Worm (Caenorhabditis elegans) whole organism, late embryonic: ENCODE results near the gene dcn-1.
A peak's percentile ranks its signal among the peaks of the same experiment; 100 is the strongest.

Experiments
- C08G9.2 ChIP-seq: sonication (generic microtip); optimal IDR thresholded peaks from 2 replicates; lab custom pipeline; 2016; ENCODE audit warnings: mild to moderate bottlenecking, missing genetic modification characterization, moderate library complexity, missing compliant biosample characterization
- C38D4.7 ChIP-seq: fragments of 200-800 bp; sonication (Bioruptor generic); optimal IDR thresholded peaks from 2 replicates; lab custom pipeline; 2018; ENCODE audit warnings: mild to moderate bottlenecking, missing genetic modification characterization, moderate library complexity, missing compliant biosample characterization
- T23F11.4 ChIP-seq: fragments of 200-800 bp; sonication (Bioruptor generic); optimal IDR thresholded peaks from 2 replicates; lab custom pipeline; 2018; ENCODE audit warnings: mild to moderate bottlenecking, missing genetic modification characterization, missing compliant biosample characterization
- ahr-1 ChIP-seq: sonication (generic microtip); optimal IDR thresholded peaks from 2 replicates; lab custom pipeline; 2016; ENCODE audit warnings: missing genetic modification characterization, missing compliant biosample characterization
- ama-1 ChIP-seq: fragments of 150-350 bp; optimal IDR thresholded peaks from 2 replicates; lab custom pipeline; 2014
- ceh-18 ChIP-seq: sonication (generic microtip); optimal IDR thresholded peaks from 2 replicates; lab custom pipeline; 2016; ENCODE audit warnings: missing genetic modification characterization, missing compliant biosample characterization
- ceh-2 ChIP-seq: sonication (generic microtip); optimal IDR thresholded peaks from 2 replicates; lab custom pipeline; 2016; ENCODE audit warnings: missing genotype, missing genetic modification characterization, missing compliant biosample characterization
- ceh-24 ChIP-seq: sonication (generic microtip); optimal IDR thresholded peaks from 2 replicates; lab custom pipeline; 2016; ENCODE audit warnings: mild to moderate bottlenecking, missing genetic modification characterization, missing compliant biosample characterization
- ceh-30 ChIP-seq: fragments of 150-350 bp; optimal IDR thresholded peaks from 2 replicates; lab custom pipeline; 2014; ENCODE audit warnings: missing biosample characterization, missing genetic modification characterization
- ceh-34 ChIP-seq: sonication (generic microtip); optimal IDR thresholded peaks from 2 replicates; lab custom pipeline; 2016; ENCODE audit warnings: mild to moderate bottlenecking, missing genetic modification characterization, missing compliant biosample characterization
- ceh-48 ChIP-seq: sonication (generic microtip); optimal IDR thresholded peaks from 2 replicates; lab custom pipeline; 2016; ENCODE audit warnings: missing genetic modification characterization, inconsistent platforms, missing compliant biosample characterization
- ceh-6 ChIP-seq: fragments of 200-800 bp; sonication (Bioruptor generic); optimal IDR thresholded peaks from 2 replicates; lab custom pipeline; 2018; ENCODE audit warnings: mild to moderate bottlenecking, missing genetic modification characterization, missing compliant biosample characterization
- ceh-9 ChIP-seq: sonication (generic microtip); optimal IDR thresholded peaks from 2 replicates; lab custom pipeline; 2016; ENCODE audit warnings: mild to moderate bottlenecking, missing genetic modification characterization, inconsistent platforms, missing compliant biosample characterization
- dve-1 ChIP-seq: sonication (generic microtip); optimal IDR thresholded peaks from 2 replicates; lab custom pipeline; 2017; ENCODE audit warnings: antibody characterized with exemption, mild to moderate bottlenecking, missing genetic modification characterization, missing compliant biosample characterization
- elt-2 ChIP-seq: sonication (generic microtip); optimal IDR thresholded peaks from 2 replicates; lab custom pipeline; 2016; ENCODE audit warnings: missing genetic modification reagents, missing genetic modification characterization, missing compliant biosample characterization
- eyg-1 ChIP-seq: sonication (generic microtip); optimal IDR thresholded peaks from 2 replicates; lab custom pipeline; 2016; ENCODE audit warnings: missing genotype, missing genetic modification characterization, missing compliant biosample characterization
- fax-1 ChIP-seq: sonication (generic microtip); optimal IDR thresholded peaks from 2 replicates; lab custom pipeline; 2016; ENCODE audit warnings: missing genotype, missing genetic modification characterization, missing compliant biosample characterization
- gmeb-2 ChIP-seq: sonication (generic microtip); optimal IDR thresholded peaks from 2 replicates; lab custom pipeline; 2016; ENCODE audit warnings: missing genetic modification characterization, inconsistent platforms, missing compliant biosample characterization
- hlh-15 ChIP-seq: sonication (generic microtip); optimal IDR thresholded peaks from 2 replicates; lab custom pipeline; 2016; ENCODE audit warnings: missing genetic modification characterization, missing compliant biosample characterization
- hlh-30 ChIP-seq: sonication (generic microtip); optimal IDR thresholded peaks from 2 replicates; lab custom pipeline; 2017; ENCODE audit warnings: antibody characterized with exemption, missing genetic modification characterization, missing compliant biosample characterization; ENCODE audit not compliant: insufficient read depth
- hlh-6 ChIP-seq: sonication (generic microtip); optimal IDR thresholded peaks from 2 replicates; lab custom pipeline; 2016; ENCODE audit warnings: missing genotype, missing genetic modification characterization, missing compliant biosample characterization
- lin-11 ChIP-seq: fragments of 200-800 bp; sonication (Bioruptor generic); optimal IDR thresholded peaks from 2 replicates; lab custom pipeline; 2018; ENCODE audit warnings: mild to moderate bottlenecking, missing genetic modification characterization, missing compliant biosample characterization
- nfya-1 ChIP-seq: sonication (generic microtip); optimal IDR thresholded peaks from 2 replicates; lab custom pipeline; 2017; ENCODE audit warnings: missing genetic modification characterization, mild to moderate bottlenecking, missing compliant biosample characterization, antibody characterized with exemption, moderate library complexity
- odd-2 ChIP-seq: sonication (generic microtip); optimal IDR thresholded peaks from 2 replicates; lab custom pipeline; 2017; ENCODE audit warnings: antibody characterized with exemption, mild to moderate bottlenecking, missing genetic modification characterization, missing compliant biosample characterization
- pat-9 ChIP-seq: fragments of 200-800 bp; sonication (Bioruptor generic); optimal IDR thresholded peaks from 2 replicates; lab custom pipeline; 2018; ENCODE audit warnings: mild to moderate bottlenecking, missing genetic modification characterization, moderate library complexity, missing compliant biosample characterization
- pha-2 ChIP-seq: sonication (generic microtip); optimal IDR thresholded peaks from 2 replicates; lab custom pipeline; 2017; ENCODE audit warnings: mild to moderate bottlenecking, missing genetic modification characterization, missing compliant biosample characterization
- pqm-1 ChIP-seq: sonication (generic microtip); optimal IDR thresholded peaks from 2 replicates; lab custom pipeline; 2016; ENCODE audit warnings: missing genetic modification characterization, missing compliant biosample characterization
- ref-2 ChIP-seq: sonication (generic microtip); optimal IDR thresholded peaks from 2 replicates; lab custom pipeline; 2016; ENCODE audit warnings: missing genetic modification characterization, missing compliant biosample characterization
- sdc-2 ChIP-seq: sonication (generic microtip); optimal IDR thresholded peaks from 2 replicates; lab custom pipeline; 2016; ENCODE audit warnings: missing genotype, missing genetic modification characterization, missing compliant biosample characterization
- sox-4 ChIP-seq: sonication (generic microtip); optimal IDR thresholded peaks from 2 replicates; lab custom pipeline; 2017; ENCODE audit warnings: mild to moderate bottlenecking, missing genetic modification characterization, inconsistent platforms, missing compliant biosample characterization
- tbx-2 ChIP-seq: sonication (generic microtip); optimal IDR thresholded peaks from 2 replicates; lab custom pipeline; 2016; ENCODE audit warnings: missing genetic modification characterization, missing compliant biosample characterization
- ttx-3 ChIP-seq: sonication (generic microtip); optimal IDR thresholded peaks from 2 replicates; lab custom pipeline; 2016; ENCODE audit warnings: missing genetic modification reagents, missing genetic modification characterization, missing compliant biosample characterization
- unc-3 ChIP-seq, 2 experiments: fragments of 200-800 bp in 1 of 2; sonication (Bioruptor generic) in 1 of 2; sonication (generic microtip) in 1 of 2; conservative IDR thresholded peaks in 1 of 2; optimal IDR thresholded peaks in 1 of 2; 2 replicates each; pipeline versions ENCODE4 v1.3.6 to Lab custom; 2016 to 2022; ENCODE audit warnings: missing compliant biosample characterization in 2 of 2, missing genetic modification characterization in 2 of 2, missing genetic modification reagents in 1 of 2
- unc-42 ChIP-seq: sonication (generic microtip); optimal IDR thresholded peaks from 2 replicates; lab custom pipeline; 2016; ENCODE audit warnings: missing genotype, missing genetic modification characterization, missing compliant biosample characterization
- unc-55 ChIP-seq: sonication (generic microtip); optimal IDR thresholded peaks from 2 replicates; lab custom pipeline; 2017; ENCODE audit warnings: missing biosample characterization, missing genetic modification reagents, missing genetic modification characterization
- unc-86 ChIP-seq: sonication (generic microtip); optimal IDR thresholded peaks from 2 replicates; lab custom pipeline; 2016; ENCODE audit warnings: missing genetic modification characterization, missing compliant biosample characterization
- ztf-16 ChIP-seq: sonication (generic microtip); optimal IDR thresholded peaks from 2 replicates; lab custom pipeline; 2017; ENCODE audit warnings: missing genetic modification characterization, missing compliant biosample characterization

Gene dcn-1

DNA sequence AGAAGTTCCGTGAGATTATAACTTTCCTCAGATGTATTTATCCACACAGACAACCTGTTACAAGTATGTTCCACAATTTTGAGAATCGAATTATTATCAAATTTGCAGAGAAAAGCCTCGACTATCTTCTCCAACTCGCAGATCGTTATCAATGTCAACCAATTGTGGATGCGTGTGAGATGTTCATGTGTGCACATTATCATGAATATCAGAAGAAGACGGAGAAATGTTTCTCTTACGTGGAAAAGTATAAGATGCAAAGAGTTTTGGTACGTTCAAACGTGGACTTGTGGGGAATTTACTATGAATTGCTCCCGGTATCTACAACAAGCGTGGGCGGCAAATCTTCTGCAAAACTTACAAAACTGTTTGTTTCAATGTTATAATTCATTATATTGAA is 42.7 kb upstream of the dcn-1 start:
- peak; percentile 11 for TF ChIP-seq elt-2 (tag; lab: Kevin White, UChicago)
- TF ChIP-seq pat-9 (tag; lab: Kevin White, UChicago) = no peak
- TF ChIP-seq, all 69 proteins: peak for 1

DNA sequence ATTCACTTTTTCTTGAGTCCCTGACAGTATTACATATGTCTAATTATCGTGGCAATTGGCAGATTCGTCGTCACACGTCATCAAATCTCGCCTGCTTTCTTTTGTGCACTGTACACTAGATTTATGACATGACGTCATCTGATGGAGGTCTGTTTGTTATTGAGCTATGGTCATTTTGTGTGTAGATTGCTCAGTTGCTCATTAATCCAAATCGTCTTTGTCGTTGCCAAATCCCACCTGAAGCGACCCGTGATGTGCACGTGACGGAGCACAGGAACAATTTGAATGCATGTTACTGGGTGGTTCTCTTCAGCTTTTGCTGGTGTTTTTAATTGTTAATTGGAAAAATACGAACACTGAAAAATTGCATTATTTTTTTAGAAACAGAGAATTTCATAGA is 40.8 kb upstream of the dcn-1 start:
- TF ChIP-seq hlh-6 (tag; lab: Kevin White, UChicago) = no peak
- TF ChIP-seq hlh-30 (tag; lab: Kevin White, UChicago) = peak; percentile 61
- TF ChIP-seq, all 69 proteins: peak for 1

DNA sequence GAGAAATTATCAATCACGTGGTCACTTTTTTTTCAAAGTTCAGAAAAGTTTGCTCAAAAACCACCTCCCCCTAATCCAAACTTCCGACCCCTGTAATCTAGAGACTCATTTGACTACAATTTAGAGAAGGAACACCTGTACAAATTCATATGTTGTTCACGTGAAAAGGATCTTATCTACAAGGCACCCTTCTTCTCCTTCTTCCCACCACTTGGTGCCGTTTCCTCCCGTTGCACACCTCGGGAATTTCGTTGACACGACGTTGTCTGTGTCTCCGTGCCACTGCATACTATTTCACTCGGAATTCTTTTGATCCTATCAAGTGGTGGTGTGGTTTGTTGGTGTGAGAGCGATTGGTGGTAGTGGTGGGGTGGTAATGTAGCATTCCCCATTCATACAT is 39.2 kb upstream of the dcn-1 start:
- TF ChIP-seq ahr-1 (no peak), lin-11 (no peak), unc-86 (tag; lab: Kevin White, UChicago) (no peak), T23F11.4 (no peak), elt-2 (tag; lab: Kevin White, UChicago) (peak; percentile 47), unc-3 (GFP tag; conservative IDR thresholded peaks at IDR 0.05; lab: Robert Waterston, UW) (no peak), unc-3 (tag; optimal IDR thresholded peaks at IDR 0.05; lab: Kevin White, UChicago) (no peak), pha-2 (tag; lab: Kevin White, UChicago) (no peak), ttx-3 (tag; lab: Kevin White, UChicago) (no peak), gmeb-2 (tag; lab: Kevin White, UChicago) (no peak), odd-2 (no peak), ref-2 (tag; lab: Kevin White, UChicago) (peak; percentile 10), C08G9.2 (no peak), pqm-1 (tag; lab: Kevin White, UChicago) (no peak), tbx-2 (tag; lab: Kevin White, UChicago) (peak; percentile 75), hlh-30 (tag; lab: Kevin White, UChicago) (peak; percentile 47), ceh-9 (tag; lab: Kevin White, UChicago) (no peak), hlh-15 (no peak), ztf-16 (no peak), ceh-6 (GFP tag; lab: Kevin White, UChicago) (no peak), unc-55 (no peak), dve-1 (tag; lab: Kevin White, UChicago) (no peak)

DNA sequence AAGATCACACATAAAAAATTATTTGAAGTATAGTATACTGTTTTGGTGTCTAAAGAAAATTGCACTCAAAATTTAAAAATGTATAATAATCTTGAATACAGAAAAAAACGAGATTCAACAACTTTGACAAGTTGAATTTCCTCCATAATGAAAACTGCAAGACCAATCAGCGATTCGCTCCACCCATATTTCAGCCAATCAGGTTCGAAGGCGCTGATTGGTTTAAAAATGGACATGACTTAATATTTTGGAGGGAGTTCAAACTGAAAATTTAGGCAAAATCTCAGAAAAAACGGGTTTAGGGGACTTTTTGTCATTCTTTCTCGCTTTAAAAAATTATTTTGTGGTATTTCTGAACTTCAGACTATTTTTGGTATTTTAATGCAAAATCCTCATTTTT is 38.0 kb upstream of the dcn-1 start:
- no peak for TF ChIP-seq eyg-1 (tag; lab: Kevin White, UChicago)
- TF ChIP-seq nfya-1 = peak; percentile 93
- TF ChIP-seq, all 69 proteins: peak for 1

DNA sequence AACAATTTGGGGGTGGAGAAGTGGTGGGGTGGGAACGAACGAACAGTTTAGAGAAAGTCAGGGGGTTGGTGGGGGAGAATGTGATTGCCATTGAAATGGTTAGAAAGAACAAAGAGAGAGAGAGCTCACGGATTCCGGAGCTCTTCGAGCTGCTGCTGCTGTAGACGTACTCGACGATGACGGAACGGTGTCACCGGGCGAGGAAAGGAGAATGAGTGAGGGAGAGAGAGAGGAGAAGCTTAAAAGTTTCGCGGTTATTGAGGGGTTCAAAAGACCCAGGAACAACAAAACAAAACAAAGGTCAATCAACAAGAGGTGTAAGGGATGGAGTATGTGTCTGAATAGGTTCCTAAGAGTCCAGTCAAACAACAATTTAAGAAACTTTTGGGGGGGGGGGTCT is 37.4 kb upstream of the dcn-1 start:
- TF ChIP-seq ztf-16 = no peak
- peak; percentile 74 for TF ChIP-seq ama-1 (lab: Kevin White, UChicago)

DNA sequence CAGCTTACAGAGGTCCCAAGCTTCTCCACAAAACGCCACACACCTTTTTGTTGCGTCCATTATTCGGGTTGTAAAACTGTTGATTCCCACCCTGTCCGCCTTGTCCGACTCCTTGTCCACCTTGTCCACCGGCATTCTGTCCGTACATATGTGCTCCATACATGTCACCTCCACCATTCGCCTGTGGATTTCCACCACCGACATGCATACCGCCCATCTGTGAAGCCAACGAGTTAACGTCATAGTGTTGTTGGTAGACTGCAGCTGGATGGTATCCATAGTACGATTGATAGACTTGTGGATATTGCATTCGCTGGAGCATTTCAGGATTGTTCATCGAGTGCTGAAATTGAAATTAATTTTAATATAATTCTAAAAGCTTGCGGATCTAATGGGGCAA is 36.0 kb upstream of the dcn-1 start:
- TF ChIP-seq eyg-1 (tag; lab: Kevin White, UChicago) = no peak
- no peak for TF ChIP-seq sox-4 (tag; lab: Kevin White, UChicago)
- no peak for TF ChIP-seq ceh-48
- TF ChIP-seq fax-1 = no peak
- no peak for TF ChIP-seq tbx-2 (tag; lab: Kevin White, UChicago)

DNA sequence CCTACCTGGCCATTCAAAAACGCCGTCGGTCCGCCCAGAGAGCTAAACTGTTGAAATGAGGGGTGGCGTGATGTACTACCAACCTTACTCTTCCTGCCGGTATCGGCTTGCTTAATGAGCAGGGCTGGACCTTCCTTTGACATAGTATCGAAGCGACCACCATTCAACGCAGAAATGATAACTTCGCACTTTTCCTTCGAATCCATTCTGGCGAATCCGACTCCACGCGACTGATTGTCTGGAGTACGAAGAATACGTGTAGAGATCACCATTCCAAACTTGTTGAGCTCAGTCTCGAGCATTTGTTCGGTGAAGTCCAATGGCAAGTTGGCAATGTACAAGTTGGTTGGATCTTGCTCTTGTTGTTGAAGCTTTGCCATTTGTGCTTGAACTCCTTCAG is 35.5 kb upstream of the dcn-1 start:
- TF ChIP-seq C38D4.7 (GFP tag; lab: Kevin White, UChicago) (no peak), unc-3 (GFP tag; conservative IDR thresholded peaks at IDR 0.05; lab: Robert Waterston, UW) (no peak), unc-3 (tag; optimal IDR thresholded peaks at IDR 0.05; lab: Kevin White, UChicago) (no peak), fax-1 (no peak), ceh-24 (tag; lab: Kevin White, UChicago) (no peak), ceh-34 (no peak), ceh-18 (no peak), ceh-2 (tag; lab: Kevin White, UChicago) (no peak), ceh-30 (no peak), ama-1 (lab: Kevin White, UChicago) (no peak), sdc-2 (tag; lab: Kevin White, UChicago) (no peak), unc-42 (tag; lab: Kevin White, UChicago) (no peak)
- TF ChIP-seq, all 69 proteins: peak for 0
